Worm (Caenorhabditis elegans): ENCODE results near the gene clec-54.

Gene clec-54

DNA sequence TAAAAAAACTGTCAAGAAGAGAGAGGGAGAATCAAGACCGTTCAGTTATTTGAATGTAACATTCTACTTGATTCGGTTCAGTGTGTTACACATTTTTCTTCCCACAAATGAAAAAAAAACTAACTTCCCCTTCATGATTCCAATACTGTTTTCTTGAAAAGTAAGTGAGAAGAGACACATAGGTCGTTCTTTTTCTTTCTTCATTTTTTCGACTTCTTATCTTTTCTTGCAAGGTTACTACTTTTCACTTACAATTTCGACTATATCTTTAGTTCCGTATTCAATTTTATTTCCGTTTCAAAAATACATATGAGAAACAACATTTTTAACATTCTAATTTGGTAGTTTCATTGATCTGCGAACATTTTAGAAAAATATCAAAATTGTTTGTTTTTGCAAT lies 37.5 kb upstream of the clec-54 start:
- TF ChIP-seq ceh-36 (tag; optimal IDR thresholded peaks at IDR 0.05) (no peak), ama-1 (optimal IDR thresholded peaks at IDR 0.05) (no peak), scrt-1 (GFP tag; IDR thresholded peaks at IDR 0.05) (no peak), aly-1 (tag; optimal IDR thresholded peaks at IDR 0.05) (no peak), B0310.2 (tag; optimal IDR thresholded peaks at IDR 0.05) (no peak), hmbx-1 (tag; optimal IDR thresholded peaks at IDR 0.05) (no peak), flt-1 (GFP tag; IDR thresholded peaks at IDR 0.05) (no peak), tbx-37 (GFP tag; conservative IDR thresholded peaks at IDR 0.05) (no peak), tbx-11 (GFP tag; IDR thresholded peaks at IDR 0.05) (no peak), hmg-4 (GFP tag; optimal IDR thresholded peaks at IDR 0.05) (no peak), ets-7 (tag; optimal IDR thresholded peaks at IDR 0.05) (no peak), pes-1 (GFP tag; IDR thresholded peaks at IDR 0.05) (no peak), ceh-13 (GFP tag; optimal IDR thresholded peaks at IDR 0.05) (no peak), hnd-1 (tag; optimal IDR thresholded peaks at IDR 0.05) (no peak), F13C5.2 (tag; optimal IDR thresholded peaks at IDR 0.05) (no peak), tra-4 (tag; optimal IDR thresholded peaks at IDR 0.05) (no peak), sea-1 (GFP tag; conservative IDR thresholded peaks at IDR 0.05) (no peak)

DNA sequence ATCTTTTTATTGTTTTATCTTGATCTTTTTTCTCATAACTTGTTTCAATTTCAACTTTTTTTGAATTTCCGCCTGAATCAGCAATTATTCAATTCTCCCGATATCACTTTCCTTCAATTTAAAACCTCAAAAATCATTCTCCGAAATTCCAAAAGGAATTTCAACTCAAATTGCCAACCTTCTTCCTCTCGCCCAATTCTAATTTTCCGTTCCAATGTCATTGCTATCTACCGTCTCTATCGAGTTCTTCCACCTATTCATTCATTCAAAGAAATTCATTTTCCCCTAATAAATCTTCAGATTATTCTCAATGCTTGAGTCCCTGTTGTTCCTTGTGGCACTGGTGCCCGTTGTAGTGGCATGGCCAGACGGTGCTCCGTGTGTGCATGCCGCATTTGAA lies 35.9 kb upstream of the clec-54 start, which contains the start of gene F23B12.4:
Gene F23B12.4 (plus strand): TSS at position 301 of the 400 bp plus-strand sequence.
- TF ChIP-seq tbx-37 (GFP tag; conservative IDR thresholded peaks at IDR 0.05) (no peak), tra-4 (tag; optimal IDR thresholded peaks at IDR 0.05) (no peak), sea-1 (GFP tag; conservative IDR thresholded peaks at IDR 0.05) (no peak), tbx-11 (GFP tag; IDR thresholded peaks at IDR 0.05) (no peak), ets-7 (tag; optimal IDR thresholded peaks at IDR 0.05) (no peak), hmg-4 (GFP tag; optimal IDR thresholded peaks at IDR 0.05) (no peak), pes-1 (GFP tag; IDR thresholded peaks at IDR 0.05) (no peak), B0310.2 (tag; optimal IDR thresholded peaks at IDR 0.05) (no peak), hnd-1 (tag; optimal IDR thresholded peaks at IDR 0.05) (no peak), scrt-1 (GFP tag; IDR thresholded peaks at IDR 0.05) (no peak), F13C5.2 (tag; optimal IDR thresholded peaks at IDR 0.05) (no peak), flt-1 (GFP tag; IDR thresholded peaks at IDR 0.05) (no peak), ceh-13 (GFP tag; optimal IDR thresholded peaks at IDR 0.05) (no peak), hmbx-1 (tag; optimal IDR thresholded peaks at IDR 0.05) (no peak), ama-1 (optimal IDR thresholded peaks at IDR 0.05) (no peak), ceh-36 (tag; optimal IDR thresholded peaks at IDR 0.05) (no peak), aly-1 (tag; optimal IDR thresholded peaks at IDR 0.05) (no peak)

DNA sequence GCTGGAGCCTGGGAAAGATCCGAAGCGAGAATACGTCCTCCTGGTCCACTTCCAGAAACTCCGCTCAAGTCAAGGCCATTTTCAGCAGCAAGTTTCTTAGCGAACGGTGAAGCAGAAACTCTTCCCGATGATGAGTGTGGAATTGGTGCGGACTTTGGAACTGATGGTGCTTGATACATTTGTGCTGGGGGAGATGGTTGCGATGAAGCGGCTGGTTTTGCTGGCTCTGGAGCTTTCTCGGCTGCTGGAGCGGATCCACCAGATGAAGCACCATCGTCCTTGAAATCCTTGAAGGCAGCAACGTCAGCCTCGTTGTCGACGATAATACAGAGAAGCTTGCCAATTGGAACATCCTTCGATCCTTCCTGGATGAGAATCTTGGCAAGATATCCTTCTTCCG lies 30.2 kb upstream of the clec-54 start:
- TF ChIP-seq tra-4 (tag; optimal IDR thresholded peaks at IDR 0.05) (no peak), ceh-36 (tag; optimal IDR thresholded peaks at IDR 0.05) (no peak), scrt-1 (GFP tag; IDR thresholded peaks at IDR 0.05) (no peak), aly-1 (tag; optimal IDR thresholded peaks at IDR 0.05) (no peak), tbx-37 (GFP tag; conservative IDR thresholded peaks at IDR 0.05) (no peak), hnd-1 (tag; optimal IDR thresholded peaks at IDR 0.05) (no peak), ets-7 (tag; optimal IDR thresholded peaks at IDR 0.05) (no peak), sea-1 (GFP tag; conservative IDR thresholded peaks at IDR 0.05) (no peak), hmg-4 (GFP tag; optimal IDR thresholded peaks at IDR 0.05) (no peak)

DNA sequence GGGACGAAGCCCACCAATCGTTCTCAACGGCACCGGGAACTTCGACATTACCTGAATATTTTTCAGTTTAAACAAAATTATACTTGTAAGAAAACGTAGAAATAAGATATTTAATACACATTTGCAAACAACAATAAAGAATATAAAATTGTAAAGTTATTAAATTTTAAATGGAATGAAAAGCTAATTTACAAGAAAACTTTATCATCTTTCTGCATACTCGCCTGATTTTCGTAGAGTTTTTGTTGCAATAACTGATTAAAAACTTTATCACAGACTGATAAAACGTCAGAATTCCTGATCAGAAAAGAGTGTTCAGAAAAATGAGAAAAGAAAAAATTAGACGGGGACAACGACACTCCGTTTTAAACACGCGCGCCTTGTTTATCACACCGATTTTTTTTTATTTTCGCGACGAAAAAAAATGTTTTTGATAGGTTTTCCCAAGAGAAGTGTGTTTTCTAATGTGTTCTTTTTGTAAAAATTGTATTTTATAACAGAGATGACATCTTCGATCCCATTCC lies 29.4 kb upstream of the clec-54 start, which contains the start of the genes dlat-1 and fntb-1:
Gene dlat-1 (minus strand): TSS at position 51 of the 524 bp plus-strand sequence.
Gene fntb-1 (plus strand): TSS at position 412 of the 524 bp plus-strand sequence.
- TF ChIP-seq scrt-1 (GFP tag; IDR thresholded peaks at IDR 0.05) (no peak), B0310.2 (tag; optimal IDR thresholded peaks at IDR 0.05) (no peak), pes-1 (GFP tag; IDR thresholded peaks at IDR 0.05) (no peak), F13C5.2 (tag; optimal IDR thresholded peaks at IDR 0.05) (no peak), ets-7 (tag; optimal IDR thresholded peaks at IDR 0.05) (no peak), aly-1 (tag; optimal IDR thresholded peaks at IDR 0.05) (no peak)

DNA sequence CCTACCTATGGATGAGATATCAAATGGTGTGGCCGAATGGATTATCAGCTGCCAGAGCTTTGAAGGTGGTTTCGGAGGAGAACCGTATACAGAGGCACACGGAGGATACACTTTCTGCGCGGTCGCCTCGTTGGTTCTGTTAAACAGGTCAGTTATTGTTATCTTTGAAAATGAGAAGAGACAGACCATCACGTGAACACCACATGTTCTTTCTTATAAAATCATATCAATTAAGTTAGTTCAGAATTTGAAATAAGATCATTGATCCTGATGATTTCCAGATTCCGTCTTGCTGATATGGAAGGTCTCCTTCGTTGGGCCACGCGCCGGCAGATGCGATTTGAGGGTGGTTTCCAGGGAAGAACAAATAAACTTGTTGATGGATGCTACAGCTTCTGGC lies 28.0 kb upstream of the clec-54 start:
- TF ChIP-seq ama-1 (optimal IDR thresholded peaks at IDR 0.05) (no peak), pes-1 (GFP tag; IDR thresholded peaks at IDR 0.05) (no peak), ceh-36 (tag; optimal IDR thresholded peaks at IDR 0.05) (no peak)

DNA sequence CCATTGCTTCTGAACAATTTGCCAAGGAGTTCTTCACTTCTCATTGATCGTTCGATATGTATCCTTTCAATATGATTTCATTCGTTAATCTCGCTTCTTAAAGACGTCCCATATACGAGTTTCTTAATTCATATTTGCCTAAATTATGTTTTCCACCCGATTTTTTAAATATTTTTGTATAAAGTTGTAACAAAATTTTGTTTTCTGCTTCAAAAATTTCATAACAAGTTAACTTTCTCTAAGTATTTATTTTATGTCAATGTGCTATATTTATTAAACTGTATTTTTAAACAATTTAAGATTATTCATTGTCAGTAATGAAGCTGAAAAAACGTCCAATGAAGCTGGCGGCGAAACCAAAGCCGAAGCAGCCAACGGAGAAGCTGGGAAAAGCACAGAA lies 27.3 kb upstream of the clec-54 start, which contains the start of gene F23B12.7:
Gene F23B12.7 (plus strand): TSS at position 301 of the 400 bp plus-strand sequence.
- TF ChIP-seq hnd-1 (tag; optimal IDR thresholded peaks at IDR 0.05): no peak
- no peak for TF ChIP-seq hmbx-1 (tag; optimal IDR thresholded peaks at IDR 0.05)
- no peak for TF ChIP-seq pes-1 (GFP tag; IDR thresholded peaks at IDR 0.05)
- no peak for TF ChIP-seq ceh-36 (tag; optimal IDR thresholded peaks at IDR 0.05)
- no peak for TF ChIP-seq tra-4 (tag; optimal IDR thresholded peaks at IDR 0.05)
- no peak for TF ChIP-seq tbx-11 (GFP tag; IDR thresholded peaks at IDR 0.05)
- no peak for TF ChIP-seq F13C5.2 (tag; optimal IDR thresholded peaks at IDR 0.05)

DNA sequence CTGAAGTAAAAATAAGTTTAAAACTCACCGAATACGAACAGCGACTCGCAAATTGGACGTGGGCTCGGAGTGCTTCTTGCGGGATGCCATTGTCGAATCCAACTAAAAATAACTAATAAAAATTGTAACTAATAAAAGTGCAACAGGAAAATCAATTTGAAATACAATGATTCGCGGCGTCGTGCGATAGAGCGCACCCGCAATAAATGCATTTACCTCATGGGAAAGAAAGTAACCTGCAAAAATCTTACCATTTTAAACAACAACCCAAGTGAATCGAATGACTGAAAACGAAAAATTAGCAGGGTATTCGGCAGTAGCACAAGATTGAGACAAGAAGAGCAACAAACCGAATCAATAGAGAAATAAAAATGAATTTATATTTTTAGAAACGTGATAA lies 20.1 kb upstream of the clec-54 start, which contains the start of gene bmk-1:
Gene bmk-1 (minus strand): TSS at position 359 of the 400 bp plus-strand sequence.
- TF ChIP-seq hmbx-1 (tag; optimal IDR thresholded peaks at IDR 0.05) (no peak), aly-1 (tag; optimal IDR thresholded peaks at IDR 0.05) (no peak), tra-4 (tag; optimal IDR thresholded peaks at IDR 0.05) (no peak), hmg-4 (GFP tag; optimal IDR thresholded peaks at IDR 0.05) (no peak), ets-7 (tag; optimal IDR thresholded peaks at IDR 0.05) (no peak)

DNA sequence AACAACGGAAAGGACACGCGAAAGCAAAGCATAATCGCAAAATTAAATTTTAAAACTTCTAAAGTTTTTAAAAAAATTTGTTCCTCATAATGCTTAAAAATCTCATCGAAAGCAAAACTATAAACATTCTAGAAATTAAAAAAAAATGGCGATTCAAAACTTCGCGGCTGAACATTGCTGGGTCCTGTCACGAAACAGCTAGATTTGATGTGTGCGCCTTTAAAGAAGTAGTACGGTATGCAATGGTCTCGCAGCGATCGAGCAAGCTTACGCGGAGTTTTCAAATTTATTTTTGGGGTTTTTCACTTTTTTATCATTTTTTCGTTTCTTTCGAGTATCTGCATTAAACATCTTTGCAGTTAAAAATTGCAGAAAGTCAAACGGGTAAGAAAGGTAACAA lies 19.6 kb upstream of the clec-54 start, which contains the start of gene coh-3:
Gene coh-3 (plus strand): TSS at position 353 of the 400 bp plus-strand sequence.
- TF ChIP-seq ceh-36 (tag; optimal IDR thresholded peaks at IDR 0.05) (no peak), scrt-1 (GFP tag; IDR thresholded peaks at IDR 0.05) (no peak), tbx-11 (GFP tag; IDR thresholded peaks at IDR 0.05) (no peak), tra-4 (tag; optimal IDR thresholded peaks at IDR 0.05) (no peak), flt-1 (GFP tag; IDR thresholded peaks at IDR 0.05) (no peak), hmg-4 (GFP tag; optimal IDR thresholded peaks at IDR 0.05) (no peak), sea-1 (GFP tag; conservative IDR thresholded peaks at IDR 0.05) (no peak), pes-1 (GFP tag; IDR thresholded peaks at IDR 0.05) (no peak), aly-1 (tag; optimal IDR thresholded peaks at IDR 0.05) (no peak), ceh-13 (GFP tag; optimal IDR thresholded peaks at IDR 0.05) (no peak), tbx-37 (GFP tag; conservative IDR thresholded peaks at IDR 0.05) (no peak)

Measured in whole organism, early embryonic.